Fruit fly (Drosophila melanogaster) whole organism, embryonic: ENCODE measurements around the gene Setx.
A peak's percentile ranks its signal among the peaks of the same experiment; 100 is the strongest.

Experiments used
- Bteb2 ChIP-seq: fragments of 200-800 bp; sonication (Bioruptor generic); optimal IDR thresholded peaks from 2 replicates; lab custom pipeline; 2016; ENCODE audit warnings: missing biosample characterization, missing genetic modification characterization
- CG1024 ChIP-seq: fragments of 200-800 bp; sonication (Bioruptor generic); IDR thresholded peaks from 2 replicates; pipeline ENCODE4 v1.3.6; 2022; ENCODE audit warnings: missing biosample characterization, missing genetic modification characterization
- CG10274 ChIP-seq: fragments of 200-800 bp; sonication (Bioruptor generic); optimal IDR thresholded peaks from 3 replicates; lab custom pipeline; 2017; ENCODE audit warnings: missing biosample characterization, mild to moderate bottlenecking, missing genetic modification characterization
- CG10654 ChIP-seq: fragments of 200-800 bp; sonication (Bioruptor generic); optimal IDR thresholded peaks from 2 replicates; lab custom pipeline; 2016; ENCODE audit warnings: missing biosample characterization, missing genetic modification characterization
- CG12219 ChIP-seq: fragments of 200-800 bp; sonication (Bioruptor generic); optimal IDR thresholded peaks from 3 replicates; lab custom pipeline; 2018; ENCODE audit warnings: missing biosample characterization, mild to moderate bottlenecking, missing genetic modification characterization
- CG1233 ChIP-seq: fragments of 200-800 bp; sonication (Bioruptor generic); optimal IDR thresholded peaks from 4 replicates; lab custom pipeline; 2018; ENCODE audit warnings: missing biosample characterization, mild to moderate bottlenecking, missing genetic modification characterization
- CG15269 ChIP-seq: fragments of 200-800 bp; sonication (Bioruptor generic); optimal IDR thresholded peaks from 2 replicates; lab custom pipeline; 2018; ENCODE audit warnings: missing biosample characterization, mild to moderate bottlenecking, missing genetic modification characterization, moderate library complexity
- CG1602 ChIP-seq: fragments of 200-800 bp; sonication (Bioruptor generic); optimal IDR thresholded peaks from 3 replicates; lab custom pipeline; 2016; ENCODE audit warnings: missing biosample characterization, missing genetic modification characterization
- CG17359 ChIP-seq: fragments of 200-800 bp; sonication (Bioruptor generic); optimal IDR thresholded peaks from 3 replicates; lab custom pipeline; 2018; ENCODE audit warnings: missing biosample characterization, mild to moderate bottlenecking, missing genetic modification characterization, moderate library complexity
- CG17361 ChIP-seq: fragments of 200-800 bp; sonication (Bioruptor generic); IDR thresholded peaks from 3 replicates; pipeline ENCODE4 v1.3.6; 2022; ENCODE audit warnings: missing biosample characterization, missing genetic modification characterization
- CG1832 ChIP-seq: fragments of 200-800 bp; sonication (Bioruptor generic); optimal IDR thresholded peaks from 2 replicates; lab custom pipeline; 2017; ENCODE audit warnings: missing biosample characterization, mild to moderate bottlenecking, missing genetic modification characterization, inconsistent platforms
- CG18476 ChIP-seq: fragments of 200-800 bp; sonication (Bioruptor generic); optimal IDR thresholded peaks from 2 replicates; lab custom pipeline; 2016; ENCODE audit warnings: missing biosample characterization, mild to moderate bottlenecking, missing genetic modification characterization
- CG30403 ChIP-seq: fragments of 200-800 bp; sonication (Bioruptor generic); optimal IDR thresholded peaks from 3 replicates; lab custom pipeline; 2016; ENCODE audit warnings: missing biosample characterization, missing genetic modification characterization
- CG32532 ChIP-seq: fragments of 200-800 bp; sonication (Bioruptor generic); IDR thresholded peaks from 2 replicates; pipeline ENCODE4 v1.3.6; 2022; ENCODE audit warnings: missing biosample characterization, missing genetic modification characterization
- CG34376 ChIP-seq: fragments of 200-800 bp; sonication (Bioruptor generic); optimal IDR thresholded peaks from 2 replicates; lab custom pipeline; 2018; ENCODE audit warnings: missing biosample characterization, mild to moderate bottlenecking, missing genetic modification characterization
- CG4360 ChIP-seq: fragments of 200-800 bp; sonication (Bioruptor generic); IDR thresholded peaks from 2 replicates; pipeline ENCODE4 v1.3.6; 2022; ENCODE audit warnings: missing biosample characterization, missing genetic modification characterization
- CG4820 ChIP-seq: fragments of 200-800 bp; sonication (Bioruptor generic); optimal IDR thresholded peaks from 3 replicates; lab custom pipeline; 2016; ENCODE audit warnings: missing biosample characterization, missing genetic modification characterization
- CG6175 ChIP-seq: fragments of 200-800 bp; sonication (Bioruptor generic); IDR thresholded peaks from 3 replicates; pipeline ENCODE4 v1.3.6; 2022; ENCODE audit warnings: missing biosample characterization, missing genetic modification characterization
- CG6791 ChIP-seq: fragments of 200-800 bp; sonication (Bioruptor generic); IDR thresholded peaks from 3 replicates; pipeline ENCODE4 v1.3.6; 2022; ENCODE audit warnings: missing biosample characterization, missing genetic modification characterization; ENCODE audit not compliant: partially characterized antibody
- CG7556 ChIP-seq: fragments of 200-800 bp; sonication (Bioruptor generic); optimal IDR thresholded peaks from 2 replicates; lab custom pipeline; 2017; ENCODE audit warnings: missing biosample characterization, mild to moderate bottlenecking, missing genetic modification characterization
- CG9876 ChIP-seq: fragments of 200-800 bp; sonication (Bioruptor generic); optimal IDR thresholded peaks from 2 replicates; lab custom pipeline; 2016; ENCODE audit warnings: missing biosample characterization, missing genetic modification characterization
- Camta ChIP-seq: fragments of 200-800 bp; sonication (Bioruptor generic); optimal IDR thresholded peaks from 2 replicates; lab custom pipeline; 2016; ENCODE audit warnings: missing biosample characterization, missing genetic modification characterization
- D ChIP-seq, 2 experiments: fragments of 200-800 bp in 1 of 2; fragments of >200 bp in 1 of 2; sonication (Bioruptor generic) in 1 of 2; optimal IDR thresholded peaks; 2 replicates in 1 of 2; 3 replicates in 1 of 2; lab custom pipeline; 2017; ENCODE audit warnings: mild to moderate bottlenecking in 1 of 2, missing biosample characterization in 1 of 2, missing genetic modification characterization in 1 of 2, missing genetic modification reagents in 1 of 2
- Dip2 ChIP-seq: fragments of 200-800 bp; sonication (Bioruptor generic); IDR thresholded peaks from 2 replicates; pipeline ENCODE4 v1.3.6; 2022; ENCODE audit warnings: missing biosample characterization, missing genetic modification characterization
- Dref ChIP-seq: fragments of 200-800 bp; sonication (Bioruptor generic); IDR thresholded peaks from 2 replicates; pipeline ENCODE4 v1.3.6; 2022; ENCODE audit warnings: missing biosample characterization, missing genetic modification characterization
- ERR ChIP-seq: fragments of 200-800 bp; sonication (Bioruptor generic); optimal IDR thresholded peaks from 2 replicates; lab custom pipeline; 2016; ENCODE audit warnings: missing biosample characterization, missing genetic modification characterization
- Lim3 ChIP-seq: fragments of 200-800 bp; sonication (Bioruptor generic); IDR thresholded peaks from 2 replicates; pipeline ENCODE4 v1.3.6; 2022; ENCODE audit warnings: missing biosample characterization, missing genetic modification characterization
- Optix ChIP-seq: fragments of 200-800 bp; sonication (Bioruptor generic); IDR thresholded peaks from 3 replicates; pipeline ENCODE4 v1.3.6; 2022; ENCODE audit warnings: missing biosample characterization, missing genetic modification characterization
- Side ChIP-seq: fragments of 200-800 bp; sonication (Bioruptor generic); optimal IDR thresholded peaks from 2 replicates; lab custom pipeline; 2016; ENCODE audit warnings: missing biosample characterization, missing genetic modification characterization
- Usf ChIP-seq: fragments of 200-800 bp; sonication (Bioruptor generic); optimal IDR thresholded peaks from 2 replicates; lab custom pipeline; 2017; ENCODE audit warnings: missing genotype, missing biosample characterization, missing genetic modification characterization
- abd-A ChIP-seq: fragments of 200-800 bp; sonication (Bioruptor generic); optimal IDR thresholded peaks from 3 replicates; lab custom pipeline; 2019; ENCODE audit warnings: missing biosample characterization, mild to moderate bottlenecking, missing genetic modification characterization, moderate library complexity
- al ChIP-seq: fragments of 200-800 bp; sonication (Bioruptor generic); IDR thresholded peaks from 2 replicates; pipeline ENCODE4 v1.3.6; 2022; ENCODE audit warnings: missing biosample characterization, missing genetic modification characterization
- ase ChIP-seq: fragments of 200-800 bp; sonication (Bioruptor generic); IDR thresholded peaks from 3 replicates; pipeline ENCODE4 v1.3.6; 2022; ENCODE audit warnings: missing biosample characterization, missing genetic modification characterization
- br ChIP-seq: fragments of >200 bp; optimal IDR thresholded peaks from 2 replicates; lab custom pipeline; 2017
- chm ChIP-seq: fragments of 200-800 bp; sonication (Bioruptor generic); IDR thresholded peaks from 2 replicates; pipeline ENCODE4 v1.3.6; 2022; ENCODE audit warnings: missing biosample characterization, missing genetic modification characterization
- ci ChIP-seq: fragments of 200-800 bp; sonication (Bioruptor generic); IDR thresholded peaks from 3 replicates; pipeline ENCODE4 v1.3.6; 2022; ENCODE audit warnings: missing biosample characterization, missing genetic modification characterization
- fru ChIP-seq: fragments of >200 bp; optimal IDR thresholded peaks from 2 replicates; lab custom pipeline; 2017
- fu2 ChIP-seq: fragments of 200-800 bp; sonication (Bioruptor generic); optimal IDR thresholded peaks from 2 replicates; lab custom pipeline; 2016; ENCODE audit warnings: missing biosample characterization, missing genetic modification characterization
- gt ChIP-seq: fragments of 200-800 bp; sonication (Bioruptor generic); IDR thresholded peaks from 2 replicates; pipeline ENCODE4 v1.3.6; 2022; ENCODE audit warnings: missing biosample characterization, missing genetic modification characterization
- ham ChIP-seq: fragments of 200-800 bp; sonication (Bioruptor generic); IDR thresholded peaks from 2 replicates; pipeline ENCODE4 v1.3.6; 2022; ENCODE audit warnings: missing biosample characterization, missing genetic modification characterization
- kah ChIP-seq: fragments of 200-800 bp; sonication (Bioruptor generic); optimal IDR thresholded peaks from 2 replicates; lab custom pipeline; 2018; ENCODE audit warnings: missing biosample characterization, mild to moderate bottlenecking, missing genetic modification characterization
- lab ChIP-seq: fragments of 200-800 bp; sonication (Bioruptor generic); optimal IDR thresholded peaks from 3 replicates; lab custom pipeline; 2017; ENCODE audit warnings: missing biosample characterization, missing genetic modification characterization, mild to moderate bottlenecking, moderate library complexity, missing genetic modification reagents
- mld ChIP-seq: fragments of 200-800 bp; sonication (Bioruptor generic); IDR thresholded peaks from 3 replicates; pipeline ENCODE4 v1.3.6; 2022; ENCODE audit warnings: missing biosample characterization, missing genetic modification characterization; ENCODE audit not compliant: partially characterized antibody
- pum ChIP-seq: fragments of 200-800 bp; sonication (Bioruptor generic); optimal IDR thresholded peaks from 2 replicates; lab custom pipeline; 2016; ENCODE audit warnings: missing biosample characterization, missing genetic modification characterization
- run ChIP-seq: fragments of 200-800 bp; sonication (Bioruptor generic); optimal IDR thresholded peaks from 3 replicates; lab custom pipeline; 2018; ENCODE audit warnings: missing biosample characterization, mild to moderate bottlenecking, missing genetic modification characterization
- shn ChIP-seq: fragments of 200-800 bp; sonication (Bioruptor generic); optimal IDR thresholded peaks from 3 replicates; lab custom pipeline; 2016; ENCODE audit warnings: missing biosample characterization, missing genetic modification characterization
- slbo ChIP-seq: fragments of 200-800 bp; sonication (Bioruptor generic); IDR thresholded peaks from 2 replicates; pipeline ENCODE4 v1.3.6; 2022; ENCODE audit warnings: missing biosample characterization, missing genetic modification characterization
- sr ChIP-seq: fragments of 200-800 bp; sonication (Bioruptor generic); IDR thresholded peaks from 3 replicates; pipeline ENCODE4 v1.3.6; 2022; ENCODE audit warnings: missing biosample characterization, missing genetic modification characterization
- stc ChIP-seq: fragments of 200-800 bp; sonication (Bioruptor generic); IDR thresholded peaks from 2 replicates; pipeline ENCODE4 v1.3.6; 2022; ENCODE audit warnings: missing biosample characterization, missing genetic modification characterization
- unc-4 ChIP-seq: fragments of 200-800 bp; sonication (Bioruptor generic); IDR thresholded peaks from 2 replicates; pipeline ENCODE4 v1.3.6; 2022; ENCODE audit warnings: missing biosample characterization, missing genetic modification characterization; ENCODE audit not compliant: partially characterized antibody
- vvl ChIP-seq: fragments of 200-800 bp; sonication (Bioruptor generic); IDR thresholded peaks from 2 replicates; pipeline ENCODE4 v1.3.6; 2022; ENCODE audit warnings: missing biosample characterization, missing genetic modification characterization
- zen2 ChIP-seq: fragments of 200-800 bp; sonication (Bioruptor generic); IDR thresholded peaks from 3 replicates; pipeline ENCODE4 v1.3.6; 2022; ENCODE audit warnings: missing biosample characterization, missing genetic modification characterization; ENCODE audit not compliant: partially characterized antibody

Setx gene

DNA sequence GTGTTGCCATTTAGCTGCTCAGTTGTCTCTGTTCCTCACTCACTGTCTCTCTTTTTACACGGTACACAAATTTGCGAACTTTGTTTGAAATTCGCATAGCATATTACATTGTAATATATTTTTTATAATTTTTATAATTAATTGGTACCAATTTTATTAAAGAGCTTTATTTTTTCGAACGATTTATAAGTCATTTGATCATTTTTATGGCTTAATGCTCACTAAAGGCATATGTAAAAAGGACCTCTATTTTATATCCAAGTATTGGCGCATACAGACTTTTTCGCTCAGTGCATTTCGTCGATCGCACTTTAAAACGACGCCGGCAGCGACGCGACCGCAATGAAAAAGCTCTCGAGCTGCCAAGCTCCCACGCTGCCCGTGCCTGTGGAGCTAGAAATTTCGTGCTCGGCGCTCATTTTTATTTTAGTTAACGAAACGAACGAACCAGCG is 41.2 kb downstream of the Setx start (continued):
- TF ChIP-seq Optix (peak; percentile 69; the same call in 2 of the 3 replicates), unc-4 (GFP tag; lab: Robert Waterston, UW) (no peak), CG7556 (peak; percentile 98), Camta (GFP tag; lab: Kevin White, UChicago) (peak; percentile 65), shn (GFP tag; lab: Kevin White, UChicago) (peak; percentile 82), sr (GFP tag; lab: Robert Waterston, UW) (peak; percentile 59; the same call in 1 of the 3 replicates), CG6791 (GFP tag; lab: Robert Waterston, UW) (no peak), CG1602 (GFP tag; lab: Kevin White, UChicago) (peak; percentile 89), CG10274 (GFP tag; lab: Kevin White, UChicago) (peak; percentile 86), CG10654 (peak; percentile 90), CG12219 (GFP tag; lab: Kevin White, UChicago) (peak; percentile 86), al (GFP tag; lab: Robert Waterston, UW) (peak; percentile 97), slbo (GFP tag; lab: Robert Waterston, UW) (peak; percentile 98), CG1233 (peak; percentile 90), CG17361 (GFP tag; lab: Robert Waterston, UW) (peak; percentile 96), ci (GFP tag; lab: Robert Waterston, UW) (peak; percentile 83), D (optimal IDR thresholded peaks at IDR 0.05; lab: Kevin White, UChicago) (no peak), D (GFP tag; optimal IDR thresholded peaks at IDR 0.05; lab: Kevin White, UChicago) (peak; percentile 78), Dip2 (peak; percentile 59), stc (GFP tag; lab: Robert Waterston, UW) (peak; percentile 94), CG18476 (GFP tag; lab: Kevin White, UChicago) (peak; percentile 88), kah (GFP tag; lab: Kevin White, UChicago) (peak; percentile 81), CG1832 (GFP tag; lab: Kevin White, UChicago) (no peak), CG17359 (tag; lab: Kevin White, UChicago) (peak; percentile 91), abd-A (tag; lab: Kevin White, UChicago) (peak; percentile 56), CG1024 (peak; percentile 59), CG34376 (peak; percentile 94), ase (GFP tag; lab: Robert Waterston, UW) (peak; percentile 88), zen2 (GFP tag; lab: Robert Waterston, UW) (no peak), chm (GFP tag; lab: Robert Waterston, UW) (peak; percentile 78; the same call in 1 of the 2 replicates), Lim3 (peak; percentile 71), lab (GFP tag; lab: Kevin White, UChicago) (peak; percentile 96), fru (no peak), gt (0 out of 2 replicates have a peak, but pooled peaks have one; percentile 47), Bteb2 (GFP tag; lab: Kevin White, UChicago) (peak; percentile 88), ham (GFP tag; lab: Robert Waterston, UW) (peak; percentile 93), run (tag; lab: Kevin White, UChicago) (peak; percentile 92), Dref (GFP tag; lab: Robert Waterston, UW) (no peak), CG6175 (peak; percentile 92), vvl (GFP tag; lab: Robert Waterston, UW) (peak; percentile 90), Usf (GFP tag; lab: Kevin White, UChicago) (peak; percentile 95), CG4360 (GFP tag; lab: Robert Waterston, UW) (0 out of 2 replicates have a peak, but pooled peaks have one; percentile 20), fu2 (GFP tag; lab: Kevin White, UChicago) (peak; percentile 73), CG9876 (peak; percentile 82), Side (peak; percentile 92), ERR (peak; percentile 75), CG15269 (peak; percentile 98), pum (GFP tag; lab: Kevin White, UChicago) (peak; percentile 72), CG30403 (GFP tag; lab: Kevin White, UChicago) (peak; percentile 96), CG32532 (GFP tag; lab: Robert Waterston, UW) (peak; percentile 98), CG4820 (GFP tag; lab: Kevin White, UChicago) (peak; percentile 82), br (lab: Kevin White, UChicago) (no peak), mld (GFP tag; lab: Robert Waterston, UW) (no peak)
